Worm (Caenorhabditis elegans) whole organism, L4/young adult: Measurements from ENCODE around the gene crn-2.

Experiments
- dao-5 ChIP-seq: sonication (generic microtip); optimal IDR thresholded peaks from 2 replicates; lab custom pipeline; 2016; ENCODE audit warnings: missing genotype, missing genetic modification characterization, moderate library complexity, missing compliant biosample characterization
- him-1 ChIP-seq: sonication (generic microtip); optimal IDR thresholded peaks from 2 replicates; lab custom pipeline; 2016; ENCODE audit warnings: missing genotype, missing genetic modification reagents, missing genetic modification characterization, missing compliant biosample characterization

ce11 chrV:5567119-5567518, 27.3 kb upstream of the crn-2 start, which contains the start of gene C18C4.7:
- no peak for TF ChIP-seq him-1 (tag; lab: Kevin White, UChicago)
- TF ChIP-seq dao-5: no peak
